Fruit fly (Drosophila melanogaster) whole organism, larva: ENCODE results near the gene ninaE.

Experiments used
- noc ChIP-seq: fragments of 200-800 bp; sonication (Bioruptor generic); optimal IDR thresholded peaks from 3 replicates; lab custom pipeline; 2019; ENCODE audit warnings: missing biosample characterization, mild to moderate bottlenecking, missing genetic modification characterization, moderate library complexity

The ninaE gene

dm6 chr3R:19888156-19888784 lies at the start of gene ninaE:
Gene ninaE (minus strand): TSS chr3R:19888206.
- no peak for TF ChIP-seq noc

- TF ChIP-seq noc, result no peak
Measured at dm6 chr3R:19935777-19936125, 47.7 kb upstream of the ninaE start.

- no peak for TF ChIP-seq noc
Measured at dm6 chr3R:19934840-19935776, 47.1 kb upstream of the ninaE start, which contains the start of gene mira. Gene mira (minus strand): TSS chr3R:19935120.

- TF ChIP-seq noc, result no peak
Measured at dm6 chr3R:19932169-19932568, 44.2 kb upstream of the ninaE start.

dm6 chr3R:19930913-19931706 lies 43.1 kb upstream of the ninaE start:
- TF ChIP-seq noc, result no peak

dm6 chr3R:19928544-19928943 lies 40.5 kb upstream of the ninaE start, which contains the start of gene CG4459:
Gene CG4459 (minus strand): TSS chr3R:19928644.
- no peak for TF ChIP-seq noc

dm6 chr3R:19925271-19925670 lies 37.3 kb upstream of the ninaE start, which contains the start of gene CG4462:
Gene CG4462 (minus strand): TSS chr3R:19925371.
- no peak for TF ChIP-seq noc

dm6 chr3R:19924331-19924730 lies 36.3 kb upstream of the ninaE start:
- peak; percentile 65 for TF ChIP-seq noc

dm6 chr3R:19918207-19918606 lies 30.2 kb upstream of the ninaE start, which contains the start of gene CG4770:
Gene CG4770 (plus strand): TSS chr3R:19918507.
- no peak for TF ChIP-seq noc

- TF ChIP-seq noc, result no peak
Measured at dm6 chr3R:19917739-19918138, 29.7 kb upstream of the ninaE start, which contains the start of gene CG4465. Gene CG4465 (minus strand): TSS chr3R:19917839.

- no peak for TF ChIP-seq noc
Measured at dm6 chr3R:19915312-19915711, 27.3 kb upstream of the ninaE start, which contains the start of the genes Xport-A and Xport-B. Gene Xport-A (minus strand): TSS chr3R:19915412. Gene Xport-B (minus strand): TSS chr3R:19915412.

- no peak for TF ChIP-seq noc
Measured at dm6 chr3R:19911030-19911429, 23.0 kb upstream of the ninaE start.

dm6 chr3R:19910302-19911029 lies 22.5 kb upstream of the ninaE start:
- no peak for TF ChIP-seq noc

- no peak for TF ChIP-seq noc
Measured at dm6 chr3R:19909541-19910182, 21.7 kb upstream of the ninaE start.

- TF ChIP-seq noc, result peak; percentile 69
Measured at dm6 chr3R:19908863-19909343, 20.9 kb upstream of the ninaE start.
